Worm (Caenorhabditis elegans) whole organism, late embryonic: ENCODE data around the gene F21H7.3.

ENCODE experiments used
- C08G9.2 ChIP-seq: sonication (generic microtip); optimal IDR thresholded peaks from 2 replicates; lab custom pipeline; 2016; ENCODE audit warnings: mild to moderate bottlenecking, missing genetic modification characterization, moderate library complexity, missing compliant biosample characterization
- C38D4.7 ChIP-seq: fragments of 200-800 bp; sonication (Bioruptor generic); optimal IDR thresholded peaks from 2 replicates; lab custom pipeline; 2018; ENCODE audit warnings: mild to moderate bottlenecking, missing genetic modification characterization, moderate library complexity, missing compliant biosample characterization
- F13H6.1 ChIP-seq: sonication (generic microtip); optimal IDR thresholded peaks from 2 replicates; lab custom pipeline; 2016; ENCODE audit warnings: missing genetic modification characterization, missing compliant biosample characterization
- K02D7.2 ChIP-seq: sonication (generic microtip); optimal IDR thresholded peaks from 2 replicates; lab custom pipeline; 2017; ENCODE audit warnings: mild to moderate bottlenecking, missing genetic modification characterization, missing compliant biosample characterization
- Y22D7AL.16 ChIP-seq: sonication (generic microtip); optimal IDR thresholded peaks from 2 replicates; lab custom pipeline; 2016; ENCODE audit warnings: missing genetic modification characterization, missing compliant biosample characterization
- ceh-14 ChIP-seq: sonication (generic microtip); optimal IDR thresholded peaks from 2 replicates; lab custom pipeline; 2016; ENCODE audit warnings: missing genotype, missing genetic modification characterization, missing compliant biosample characterization
- ceh-2 ChIP-seq: sonication (generic microtip); optimal IDR thresholded peaks from 2 replicates; lab custom pipeline; 2016; ENCODE audit warnings: missing genotype, missing genetic modification characterization, missing compliant biosample characterization
- ceh-22 ChIP-seq: sonication (generic microtip); optimal IDR thresholded peaks from 2 replicates; lab custom pipeline; 2017; ENCODE audit warnings: missing biosample characterization, missing genetic modification characterization
- ceh-24 ChIP-seq: sonication (generic microtip); optimal IDR thresholded peaks from 2 replicates; lab custom pipeline; 2016; ENCODE audit warnings: mild to moderate bottlenecking, missing genetic modification characterization, missing compliant biosample characterization
- ceh-30 ChIP-seq: fragments of 150-350 bp; optimal IDR thresholded peaks from 2 replicates; lab custom pipeline; 2014; ENCODE audit warnings: missing biosample characterization, missing genetic modification characterization
- ceh-34 ChIP-seq: sonication (generic microtip); optimal IDR thresholded peaks from 2 replicates; lab custom pipeline; 2016; ENCODE audit warnings: mild to moderate bottlenecking, missing genetic modification characterization, missing compliant biosample characterization
- ceh-45 ChIP-seq: fragments of 200-800 bp; sonication (Bioruptor generic); IDR thresholded peaks from 2 replicates; pipeline ENCODE4 v1.3.6; 2022; ENCODE audit warnings: missing genetic modification reagents, missing genetic modification characterization, missing compliant biosample characterization
- ceh-48 ChIP-seq: sonication (generic microtip); optimal IDR thresholded peaks from 2 replicates; lab custom pipeline; 2016; ENCODE audit warnings: missing genetic modification characterization, inconsistent platforms, missing compliant biosample characterization
- ceh-6 ChIP-seq: fragments of 200-800 bp; sonication (Bioruptor generic); optimal IDR thresholded peaks from 2 replicates; lab custom pipeline; 2018; ENCODE audit warnings: mild to moderate bottlenecking, missing genetic modification characterization, missing compliant biosample characterization
- ceh-9 ChIP-seq: sonication (generic microtip); optimal IDR thresholded peaks from 2 replicates; lab custom pipeline; 2016; ENCODE audit warnings: mild to moderate bottlenecking, missing genetic modification characterization, inconsistent platforms, missing compliant biosample characterization
- elt-2 ChIP-seq: sonication (generic microtip); optimal IDR thresholded peaks from 2 replicates; lab custom pipeline; 2016; ENCODE audit warnings: missing genetic modification reagents, missing genetic modification characterization, missing compliant biosample characterization
- ets-4 ChIP-seq: sonication (generic microtip); optimal IDR thresholded peaks from 2 replicates; lab custom pipeline; 2016; ENCODE audit warnings: missing genetic modification characterization, missing compliant biosample characterization
- eyg-1 ChIP-seq: sonication (generic microtip); optimal IDR thresholded peaks from 2 replicates; lab custom pipeline; 2016; ENCODE audit warnings: missing genotype, missing genetic modification characterization, missing compliant biosample characterization
- fax-1 ChIP-seq: sonication (generic microtip); optimal IDR thresholded peaks from 2 replicates; lab custom pipeline; 2016; ENCODE audit warnings: missing genotype, missing genetic modification characterization, missing compliant biosample characterization
- fkh-10 ChIP-seq: fragments of 150-350 bp; optimal IDR thresholded peaks from 2 replicates; lab custom pipeline; 2014; ENCODE audit warnings: missing biosample characterization, missing genetic modification reagents, missing genetic modification characterization
- gmeb-2 ChIP-seq: sonication (generic microtip); optimal IDR thresholded peaks from 2 replicates; lab custom pipeline; 2016; ENCODE audit warnings: missing genetic modification characterization, inconsistent platforms, missing compliant biosample characterization
- hlh-13 ChIP-seq: fragments of 200-800 bp; sonication (Bioruptor generic); optimal IDR thresholded peaks from 2 replicates; lab custom pipeline; 2018; ENCODE audit warnings: mild to moderate bottlenecking, missing genetic modification characterization, missing compliant biosample characterization
- hlh-30 ChIP-seq: sonication (generic microtip); optimal IDR thresholded peaks from 2 replicates; lab custom pipeline; 2017; ENCODE audit warnings: antibody characterized with exemption, missing genetic modification characterization, missing compliant biosample characterization; ENCODE audit not compliant: insufficient read depth
- lin-11 ChIP-seq: fragments of 200-800 bp; sonication (Bioruptor generic); optimal IDR thresholded peaks from 2 replicates; lab custom pipeline; 2018; ENCODE audit warnings: mild to moderate bottlenecking, missing genetic modification characterization, missing compliant biosample characterization
- nfya-1 ChIP-seq: sonication (generic microtip); optimal IDR thresholded peaks from 2 replicates; lab custom pipeline; 2017; ENCODE audit warnings: missing genetic modification characterization, mild to moderate bottlenecking, missing compliant biosample characterization, antibody characterized with exemption, moderate library complexity
- nhr-11 ChIP-seq: fragments of 150-350 bp; optimal IDR thresholded peaks from 2 replicates; lab custom pipeline; 2014; ENCODE audit warnings: missing biosample characterization, missing genetic modification characterization
- pag-3 ChIP-seq: sonication (generic microtip); optimal IDR thresholded peaks from 2 replicates; lab custom pipeline; 2016; ENCODE audit warnings: missing compliant biosample characterization, missing genetic modification characterization, borderline replicate concordance
- pax-1 ChIP-seq: fragments of 150-350 bp; optimal IDR thresholded peaks from 2 replicates; lab custom pipeline; 2014; ENCODE audit warnings: missing biosample characterization, missing genetic modification characterization
- pha-2 ChIP-seq: sonication (generic microtip); optimal IDR thresholded peaks from 2 replicates; lab custom pipeline; 2017; ENCODE audit warnings: mild to moderate bottlenecking, missing genetic modification characterization, missing compliant biosample characterization
- pros-1 ChIP-seq: fragments of 150-350 bp; optimal IDR thresholded peaks from 2 replicates; lab custom pipeline; 2014; ENCODE audit warnings: missing biosample characterization, missing genetic modification reagents, missing genetic modification characterization
- rnt-1 ChIP-seq: sonication (generic microtip); optimal IDR thresholded peaks from 2 replicates; lab custom pipeline; 2016; ENCODE audit warnings: missing genetic modification characterization, missing compliant biosample characterization
- sdc-2 ChIP-seq: sonication (generic microtip); optimal IDR thresholded peaks from 2 replicates; lab custom pipeline; 2016; ENCODE audit warnings: missing genotype, missing genetic modification characterization, missing compliant biosample characterization
- sox-2 ChIP-seq: fragments of 200-800 bp; sonication (Bioruptor generic); IDR thresholded peaks from 2 replicates; pipeline ENCODE4 v1.3.6; 2022; ENCODE audit warnings: missing genetic modification reagents, missing genetic modification characterization, missing compliant biosample characterization
- tbx-7 ChIP-seq: sonication (generic microtip); optimal IDR thresholded peaks from 2 replicates; lab custom pipeline; 2016; ENCODE audit warnings: missing genotype, missing genetic modification characterization, missing compliant biosample characterization
- unc-55 ChIP-seq: sonication (generic microtip); optimal IDR thresholded peaks from 2 replicates; lab custom pipeline; 2017; ENCODE audit warnings: missing biosample characterization, missing genetic modification reagents, missing genetic modification characterization
- unc-86 ChIP-seq: sonication (generic microtip); optimal IDR thresholded peaks from 2 replicates; lab custom pipeline; 2016; ENCODE audit warnings: missing genetic modification characterization, missing compliant biosample characterization
- zip-5 ChIP-seq: sonication (generic microtip); optimal IDR thresholded peaks from 2 replicates; lab custom pipeline; 2016; ENCODE audit warnings: missing genetic modification characterization, missing compliant biosample characterization

F21H7.3 gene

DNA sequence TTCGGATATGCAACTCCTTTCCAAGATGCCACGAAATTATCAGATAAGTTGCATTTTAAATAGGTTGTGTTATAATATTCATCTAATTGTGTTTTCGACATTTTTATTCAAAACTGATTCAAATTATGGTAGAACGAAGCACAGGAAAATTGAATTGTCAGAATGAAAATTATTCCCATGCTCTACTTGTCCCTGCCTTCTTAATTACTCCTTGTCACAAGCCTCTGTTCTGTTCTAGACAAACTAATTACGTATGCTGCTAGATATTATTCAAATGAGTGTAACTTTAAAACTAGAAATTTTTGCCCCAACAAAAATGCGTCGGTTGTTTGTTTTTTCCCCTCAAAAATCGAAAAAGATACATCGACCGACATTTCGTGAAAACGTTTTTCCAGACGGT lies 9.0 kb upstream of the F21H7.3 start, which contains the start of gene srh-104:
Gene srh-104 (minus strand): TSS at position 101 of the 400 bp plus-strand sequence.
- TF ChIP-seq K02D7.2: no peak
- no peak for TF ChIP-seq F13H6.1
- no peak for TF ChIP-seq ceh-2 (tag; lab: Kevin White, UChicago)
- TF ChIP-seq ceh-6 (GFP tag; lab: Kevin White, UChicago): no peak
- no peak for TF ChIP-seq fkh-10 (GFP tag; lab: Kevin White, UChicago)
- no peak for TF ChIP-seq ceh-45
- TF ChIP-seq rnt-1 (tag; lab: Kevin White, UChicago): no peak
- no peak for TF ChIP-seq ceh-22 (tag; lab: Kevin White, UChicago)
- TF ChIP-seq C08G9.2 (tag; lab: Kevin White, UChicago): no peak
- TF ChIP-seq ceh-48 (tag; lab: Kevin White, UChicago): no peak
- TF ChIP-seq nhr-11: no peak
- no peak for TF ChIP-seq eyg-1 (tag; lab: Kevin White, UChicago)
- no peak for TF ChIP-seq tbx-7 (tag; lab: Kevin White, UChicago)
- TF ChIP-seq C38D4.7 (GFP tag; lab: Kevin White, UChicago): no peak
- TF ChIP-seq unc-86: no peak
- no peak for TF ChIP-seq hlh-13 (GFP tag; lab: Kevin White, UChicago)
- no peak for TF ChIP-seq pag-3 (tag; lab: Kevin White, UChicago)
- no peak for TF ChIP-seq ceh-14
- TF ChIP-seq sox-2 (GFP tag; lab: Robert Waterston, UW): no peak
- no peak for TF ChIP-seq unc-55 (GFP tag; lab: Kevin White, UChicago)

DNA sequence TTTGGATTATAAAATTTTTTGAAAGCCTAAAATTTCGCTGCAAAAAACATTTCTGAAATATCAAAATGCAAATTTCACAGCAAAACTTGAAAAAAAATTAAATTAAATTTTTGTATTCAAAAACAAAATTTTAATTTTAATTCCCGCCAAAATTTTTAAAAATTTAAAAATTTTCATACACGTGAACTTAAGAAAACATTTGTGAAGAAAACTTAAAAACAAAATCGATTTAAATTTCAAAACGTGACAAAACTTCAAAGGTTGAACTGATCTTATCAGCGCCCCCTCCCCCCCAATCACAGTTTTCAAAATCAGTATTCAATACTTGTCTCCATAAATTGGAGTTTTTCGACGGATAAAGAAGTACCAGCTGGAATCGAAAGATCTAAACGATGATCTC lies 2.2 kb upstream of the F21H7.3 start, which contains the start of gene F21H7.5:
Gene F21H7.5 (plus strand): TSS at position 301 of the 400 bp plus-strand sequence.
- no peak for TF ChIP-seq pha-2 (tag; lab: Kevin White, UChicago)
- TF ChIP-seq nfya-1 (tag; lab: Kevin White, UChicago): no peak
- TF ChIP-seq Y22D7AL.16: no peak
- no peak for TF ChIP-seq sdc-2 (tag; lab: Kevin White, UChicago)
- TF ChIP-seq unc-55 (GFP tag; lab: Kevin White, UChicago): no peak
- no peak for TF ChIP-seq zip-5 (tag; lab: Kevin White, UChicago)
- TF ChIP-seq elt-2 (tag; lab: Kevin White, UChicago): no peak
- TF ChIP-seq pros-1 (tag; lab: Kevin White, UChicago): no peak
- no peak for TF ChIP-seq ceh-9
- TF ChIP-seq C08G9.2 (tag; lab: Kevin White, UChicago): no peak
- no peak for TF ChIP-seq pax-1 (tag; lab: Kevin White, UChicago)
- no peak for TF ChIP-seq ceh-6 (GFP tag; lab: Kevin White, UChicago)
- no peak for TF ChIP-seq fax-1 (tag; lab: Kevin White, UChicago)
- no peak for TF ChIP-seq gmeb-2 (tag; lab: Kevin White, UChicago)
- TF ChIP-seq ets-4 (tag; lab: Kevin White, UChicago): no peak
- no peak for TF ChIP-seq F13H6.1
- no peak for TF ChIP-seq lin-11 (tag; lab: Kevin White, UChicago)
- TF ChIP-seq hlh-30 (tag; lab: Kevin White, UChicago): no peak
- TF ChIP-seq eyg-1 (tag; lab: Kevin White, UChicago): no peak
- TF ChIP-seq ceh-34: no peak

DNA sequence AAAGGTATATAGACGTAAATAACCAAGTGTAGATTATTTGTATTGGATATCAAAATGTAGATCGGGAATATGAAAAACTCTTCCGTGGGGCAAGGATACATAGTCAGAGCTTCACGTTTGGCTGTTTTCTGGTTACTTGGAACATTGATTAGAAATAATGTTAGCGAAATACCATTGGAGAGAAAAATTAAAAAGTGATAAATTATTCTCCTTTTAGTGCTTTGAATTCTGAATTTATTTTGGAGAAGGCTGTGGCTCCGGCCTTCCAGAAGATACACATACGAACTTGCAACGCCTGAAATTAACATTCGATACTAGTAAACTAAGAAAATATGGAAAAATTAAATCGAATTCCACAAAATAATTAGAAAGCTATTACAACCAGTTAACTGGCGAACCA lies 612 bp upstream of the F21H7.3 start, which contains the start of gene srh-98:
Gene srh-98 (minus strand): TSS at position 101 of the 400 bp plus-strand sequence.
- TF ChIP-seq ceh-2 (tag; lab: Kevin White, UChicago) (no peak), ceh-30 (tag; lab: Kevin White, UChicago) (no peak), hlh-30 (tag; lab: Kevin White, UChicago) (no peak), lin-11 (tag; lab: Kevin White, UChicago) (no peak), F13H6.1 (no peak), ceh-45 (no peak), ceh-9 (no peak), fax-1 (tag; lab: Kevin White, UChicago) (no peak), ceh-24 (tag; lab: Kevin White, UChicago) (no peak)
